Fruit fly (Drosophila melanogaster): ENCODE results near the gene CG9175.

- TF ChIP-seq psq (optimal IDR thresholded peaks at IDR 0.05) (no peak), h (optimal IDR thresholded peaks at IDR 0.05) (no peak), Myc (optimal IDR thresholded peaks at IDR 0.05) (no peak), ttk (optimal IDR thresholded peaks at IDR 0.05) (no peak)
Observed at dm6 chr2L:6110781-6111180, 12.0 kb upstream of the CG9175 start.

Data from Kc167 (cell line).